Worm (Caenorhabditis elegans) whole organism, L1 larva: ENCODE results near the gene crm-1.

ENCODE experiments used
- C34B4.2 ChIP-seq: sonication (generic microtip); optimal IDR thresholded peaks from 2 replicates; lab custom pipeline; 2017; ENCODE audit warnings: mild to moderate bottlenecking, missing genetic modification characterization, missing compliant biosample characterization
- F16B12.6 ChIP-seq: fragments of 150-350 bp; optimal IDR thresholded peaks from 2 replicates; lab custom pipeline; 2014; ENCODE audit warnings: missing biosample characterization, missing genetic modification characterization
- aly-2 ChIP-seq: fragments of 150-350 bp; optimal IDR thresholded peaks from 2 replicates; lab custom pipeline; 2014; ENCODE audit warnings: missing biosample characterization, missing genetic modification characterization
- blmp-1 ChIP-seq: fragments of 150-350 bp; optimal IDR thresholded peaks from 2 replicates; lab custom pipeline; 2014; ENCODE audit warnings: missing biosample characterization, missing genetic modification characterization
- ceh-8 ChIP-seq: fragments of 200-800 bp; sonication (Bioruptor generic); optimal IDR thresholded peaks from 2 replicates; lab custom pipeline; 2018; ENCODE audit warnings: mild to moderate bottlenecking, missing genetic modification characterization, moderate library complexity, missing compliant biosample characterization
- ceh-82 ChIP-seq, 3 experiments: fragments of 150-350 bp in 1 of 3; sonication (generic microtip) in 2 of 3; optimal IDR thresholded peaks; 2 replicates each; lab custom pipeline; 2014 to 2017; ENCODE audit warnings: missing biosample characterization in 3 of 3, missing genetic modification characterization in 3 of 3
- ceh-88 ChIP-seq: fragments of 200-800 bp; sonication (Bioruptor generic); IDR thresholded peaks from 2 replicates; pipeline ENCODE4 v1.3.6; 2022; ENCODE audit warnings: missing genetic modification characterization, missing compliant biosample characterization
- dsc-1 ChIP-seq: sonication (generic microtip); optimal IDR thresholded peaks from 2 replicates; lab custom pipeline; 2016; ENCODE audit warnings: mild to moderate bottlenecking, missing genetic modification characterization, missing compliant biosample characterization
- efl-1 ChIP-seq, 4 experiments: fragments of 150-350 bp; optimal IDR thresholded peaks in 3 of 4; peaks in 1 of 4; 1 replicate in 1 of 4; 2 replicates in 3 of 4; lab custom pipeline; 2014; ENCODE audit warnings: missing biosample characterization in 2 of 4, missing genetic modification characterization in 2 of 4, missing genetic modification reagents in 2 of 4
- egl-13 ChIP-seq: sonication (generic microtip); optimal IDR thresholded peaks from 2 replicates; lab custom pipeline; 2016; ENCODE audit warnings: missing genotype, missing genetic modification reagents, missing genetic modification characterization, missing compliant biosample characterization
- elt-3 ChIP-seq, 6 experiments: fragments of 150-350 bp in 1 of 6; sonication (generic microtip); optimal IDR thresholded peaks; 2 replicates each; lab custom pipeline; 2017 to 2018; ENCODE audit warnings: missing biosample characterization in 6 of 6, missing genetic modification characterization in 6 of 6, inconsistent platforms in 1 of 6
- grh-1 ChIP-seq: fragments of 200-800 bp; sonication (Bioruptor generic); IDR thresholded peaks from 2 replicates; pipeline ENCODE4 v1.3.6; 2022; ENCODE audit warnings: missing genetic modification reagents, missing genetic modification characterization, missing compliant biosample characterization
- irx-1 ChIP-seq: sonication (generic microtip); optimal IDR thresholded peaks from 2 replicates; lab custom pipeline; 2016; ENCODE audit warnings: missing genetic modification characterization, missing compliant biosample characterization
- lin-13 ChIP-seq: fragments of 150-350 bp; optimal IDR thresholded peaks from 2 replicates; lab custom pipeline; 2014; ENCODE audit warnings: missing biosample characterization, missing genetic modification reagents, missing genetic modification characterization
- lin-14 ChIP-seq: fragments of 200-800 bp; sonication (Bioruptor generic); optimal IDR thresholded peaks from 2 replicates; lab custom pipeline; 2018; ENCODE audit warnings: mild to moderate bottlenecking, missing genetic modification characterization, moderate library complexity, missing compliant biosample characterization
- lin-35 ChIP-seq, 2 experiments: fragments of 150-350 bp; optimal IDR thresholded peaks; 2 replicates each; lab custom pipeline; 2014; ENCODE audit warnings: missing biosample characterization in 2 of 2, missing genetic modification characterization in 2 of 2, missing genetic modification reagents in 2 of 2
- lir-3 ChIP-seq: sonication (generic microtip); optimal IDR thresholded peaks from 2 replicates; lab custom pipeline; 2016; ENCODE audit warnings: mild to moderate bottlenecking, missing genetic modification characterization, moderate library complexity, missing compliant biosample characterization; ENCODE audit not compliant: poor library complexity
- lsy-2 ChIP-seq, 2 experiments: fragments of 150-350 bp; optimal IDR thresholded peaks; 2 replicates each; lab custom pipeline; 2014; ENCODE audit warnings: missing biosample characterization in 2 of 2, missing genetic modification characterization in 2 of 2
- mab-9 ChIP-seq: fragments of 200-800 bp; sonication (Bioruptor generic); IDR thresholded peaks from 2 replicates; pipeline ENCODE4 v1.3.6; 2022; ENCODE audit warnings: missing genetic modification reagents, missing genetic modification characterization, missing compliant biosample characterization
- mdl-1 ChIP-seq, 2 experiments: fragments of 150-350 bp; optimal IDR thresholded peaks; 2 replicates each; lab custom pipeline; 2014 to 2017; ENCODE audit warnings: missing biosample characterization in 2 of 2, missing genetic modification characterization in 2 of 2, inconsistent platforms in 1 of 2
- mep-1 ChIP-seq: fragments of 150-350 bp; optimal IDR thresholded peaks from 2 replicates; lab custom pipeline; 2014; ENCODE audit warnings: missing biosample characterization, missing genetic modification characterization
- nhr-19 ChIP-seq: fragments of 200-800 bp; sonication (Bioruptor generic); conservative IDR thresholded peaks from 2 replicates; pipeline ENCODE4 v1.3.6; 2022; ENCODE audit warnings: missing genetic modification characterization, missing compliant biosample characterization
- nhr-20 ChIP-seq: sonication (generic microtip); optimal IDR thresholded peaks from 2 replicates; lab custom pipeline; 2016; ENCODE audit warnings: mild to moderate bottlenecking, missing genetic modification characterization, missing compliant biosample characterization
- nhr-237 ChIP-seq: fragments of 150-350 bp; optimal IDR thresholded peaks from 2 replicates; lab custom pipeline; 2014; ENCODE audit warnings: missing biosample characterization, missing genetic modification characterization
- nhr-71 ChIP-seq: sonication (generic microtip); optimal IDR thresholded peaks from 2 replicates; lab custom pipeline; 2016; ENCODE audit warnings: mild to moderate bottlenecking, missing genetic modification characterization, moderate library complexity, missing compliant biosample characterization
- nhr-84 ChIP-seq: sonication (generic microtip); optimal IDR thresholded peaks from 2 replicates; lab custom pipeline; 2017; ENCODE audit warnings: missing biosample characterization, missing genetic modification characterization
- nhr-85 ChIP-seq: sonication (generic microtip); peaks from one replicate; lab custom pipeline; 2016; ENCODE audit warnings: missing genetic modification characterization, inconsistent platforms, missing compliant biosample characterization
- pax-3 ChIP-seq: fragments of 200-800 bp; sonication (Bioruptor generic); optimal IDR thresholded peaks from 2 replicates; lab custom pipeline; 2018; ENCODE audit warnings: mild to moderate bottlenecking, missing genetic modification characterization, moderate library complexity, missing compliant biosample characterization
- rnt-1 ChIP-seq: sonication (generic microtip); optimal IDR thresholded peaks from 2 replicates; lab custom pipeline; 2016; ENCODE audit warnings: mild to moderate bottlenecking, missing genetic modification characterization, moderate library complexity, missing compliant biosample characterization
- snpc-4 ChIP-seq: fragments of 150-350 bp; optimal IDR thresholded peaks from 2 replicates; lab custom pipeline; 2014; ENCODE audit warnings: missing biosample characterization, missing genetic modification characterization
- snu-23 ChIP-seq: sonication (generic microtip); optimal IDR thresholded peaks from 2 replicates; lab custom pipeline; 2016; ENCODE audit warnings: missing genetic modification characterization, missing compliant biosample characterization
- sptf-1 ChIP-seq: fragments of 150-350 bp; optimal IDR thresholded peaks from 2 replicates; lab custom pipeline; 2014; ENCODE audit warnings: missing biosample characterization, missing genetic modification characterization
- swsn-7 ChIP-seq: sonication (generic microtip); optimal IDR thresholded peaks from 2 replicates; lab custom pipeline; 2016; ENCODE audit warnings: missing genetic modification characterization, missing compliant biosample characterization
- unc-130 ChIP-seq: fragments of 150-350 bp; optimal IDR thresholded peaks from 2 replicates; lab custom pipeline; 2017; ENCODE audit warnings: missing biosample characterization, missing genetic modification characterization, inconsistent platforms
- unc-86 ChIP-seq: sonication (generic microtip); optimal IDR thresholded peaks from 2 replicates; lab custom pipeline; 2016; ENCODE audit warnings: missing genetic modification characterization, missing compliant biosample characterization
- xbp-1 ChIP-seq: sonication (generic microtip); optimal IDR thresholded peaks from 2 replicates; lab custom pipeline; 2016; ENCODE audit warnings: missing genetic modification characterization, missing compliant biosample characterization
- zip-4 ChIP-seq: fragments of 200-800 bp; sonication (Bioruptor generic); optimal IDR thresholded peaks from 2 replicates; lab custom pipeline; 2018; ENCODE audit warnings: mild to moderate bottlenecking, missing genetic modification characterization, moderate library complexity, missing compliant biosample characterization
- ztf-11 ChIP-seq, 2 experiments: sonication (generic microtip); optimal IDR thresholded peaks; 2 replicates each; lab custom pipeline; 2016 to 2017; ENCODE audit warnings: missing genetic modification characterization in 2 of 2, missing biosample characterization in 1 of 2, missing compliant biosample characterization in 1 of 2

crm-1 gene

ce11 chrV:10341905-10342328 is 10.0 kb upstream of the crm-1 start, which contains the start of gene K07C5.13 (continued):
- TF ChIP-seq rnt-1 (tag; lab: Kevin White, UChicago) (peak; percentile 85), ceh-82 (tag; optimal IDR thresholded peaks at IDR 0.05; lab: Kevin White, UChicago) (peak; percentile 26 to 74 (median 58)), C34B4.2 (tag; lab: Kevin White, UChicago) (peak; percentile 10), zip-4 (GFP tag; lab: Kevin White, UChicago) (peak; percentile 62), elt-3 (tag; optimal IDR thresholded peaks at IDR 0.05; lab: Kevin White, UChicago) (peak in 1 of 6 experiments; percentile 29), aly-2 (peak; percentile 31), lin-14 (peak; percentile 84), egl-13 (peak; percentile 74), F16B12.6 (tag; lab: Kevin White, UChicago) (peak; percentile 28), unc-86 (peak; percentile 72), irx-1 (tag; lab: Kevin White, UChicago) (peak; percentile 79), grh-1 (GFP tag; lab: Robert Waterston, UW) (peak; percentile 89), mep-1 (tag; lab: Kevin White, UChicago) (peak; percentile 16), blmp-1 (tag; lab: Kevin White, UChicago) (peak; percentile 61), mab-9 (GFP tag; lab: Robert Waterston, UW) (peak; percentile 84), snu-23 (GFP tag; lab: Kevin White, UChicago) (peak; percentile 81), ceh-88 (GFP tag; lab: Robert Waterston, UW) (peak; percentile 57), swsn-7 (peak; percentile 88), lin-35 (GFP tag; optimal IDR thresholded peaks at IDR 0.05; lab: Kevin White, UChicago) (peak; percentile 38 to 76), ceh-8 (peak; percentile 19), xbp-1 (tag; lab: Kevin White, UChicago) (peak; percentile 80), unc-130 (tag; lab: Kevin White, UChicago) (peak; percentile 47), lir-3 (tag; lab: Kevin White, UChicago) (peak; percentile 49), nhr-20 (tag; lab: Kevin White, UChicago) (peak; percentile 78), nhr-71 (tag; lab: Kevin White, UChicago) (peak; percentile 86), nhr-85 (tag; lab: Kevin White, UChicago) (peak; percentile 85), ztf-11 (tag; optimal IDR thresholded peaks at IDR 0.05; lab: Kevin White, UChicago) (peak in 1 of 2 experiments; percentile 64), lsy-2 (tag; optimal IDR thresholded peaks at IDR 0.05; lab: Kevin White, UChicago) (peak; percentile 70 to 71), dsc-1 (tag; lab: Kevin White, UChicago) (peak; percentile 83), lin-13 (GFP tag; lab: Kevin White, UChicago) (peak; percentile 58), efl-1 (optimal IDR thresholded peaks at IDR 0.05; lab: Kevin White, UChicago) (peak; percentile 64 to 72), efl-1 (GFP tag; optimal IDR thresholded peaks at IDR 0.05 in 1 of 2; lab: Kevin White, UChicago) (peak; percentile 57 to 97), mdl-1 (tag; optimal IDR thresholded peaks at IDR 0.05; lab: Kevin White, UChicago) (peak in 1 of 2 experiments; percentile 18)

ce11 chrV:10339200-10339599 is 7.3 kb upstream of the crm-1 start, which contains the start of gene K07C5.2:
Gene K07C5.2, plus strand, starts transcription at chrV:10339500.
- TF ChIP-seq pax-3 (no peak), ztf-11 (tag; optimal IDR thresholded peaks at IDR 0.05; lab: Kevin White, UChicago) (no peak), lsy-2 (tag; optimal IDR thresholded peaks at IDR 0.05; lab: Kevin White, UChicago) (no peak), nhr-85 (tag; lab: Kevin White, UChicago) (no peak), sptf-1 (tag; lab: Kevin White, UChicago) (no peak), nhr-19 (no peak), nhr-84 (no peak), snpc-4 (tag; lab: Kevin White, UChicago) (no peak), nhr-237 (tag; lab: Kevin White, UChicago) (no peak)
